Fruit fly (Drosophila melanogaster) whole organism, pupa: ENCODE data around the gene CtBP.

Experiments used
- CG10348 ChIP-seq: fragments of 200-800 bp; sonication (Bioruptor generic); IDR thresholded peaks from 2 replicates; pipeline ENCODE4 v1.3.6; 2022; ENCODE audit warnings: missing biosample characterization, missing genetic modification characterization
- CG12605 ChIP-seq: fragments of 200-800 bp; sonication (Bioruptor generic); IDR thresholded peaks from 2 replicates; pipeline ENCODE4 v1.3.6; 2022; ENCODE audit warnings: missing biosample characterization, missing genetic modification characterization
- CG13204 ChIP-seq: fragments of 200-800 bp; sonication (Bioruptor generic); optimal IDR thresholded peaks from 2 replicates; lab custom pipeline; 2018; ENCODE audit warnings: missing biosample characterization, mild to moderate bottlenecking, missing genetic modification characterization, moderate library complexity
- CG14655 ChIP-seq: fragments of 200-800 bp; sonication (Bioruptor generic); optimal IDR thresholded peaks from 3 replicates; lab custom pipeline; 2017; ENCODE audit warnings: mild to moderate bottlenecking, missing biosample characterization, missing genetic modification reagents, missing genetic modification characterization
- CG15710 ChIP-seq: fragments of 200-800 bp; sonication (Bioruptor generic); optimal IDR thresholded peaks from 2 replicates; lab custom pipeline; 2018; ENCODE audit warnings: missing biosample characterization, mild to moderate bottlenecking, missing genetic modification characterization, moderate library complexity
- CG17806 ChIP-seq: fragments of 200-800 bp; sonication (Bioruptor generic); optimal IDR thresholded peaks from 2 replicates; lab custom pipeline; 2018; ENCODE audit warnings: missing biosample characterization, mild to moderate bottlenecking, missing genetic modification characterization, moderate library complexity
- CG32121 ChIP-seq: fragments of 200-800 bp; sonication (Bioruptor generic); IDR thresholded peaks from 2 replicates; pipeline ENCODE4 v1.3.6; 2022; ENCODE audit warnings: missing biosample characterization, missing genetic modification characterization
- CG34367 ChIP-seq: fragments of 200-800 bp; sonication (Bioruptor generic); optimal IDR thresholded peaks from 2 replicates; lab custom pipeline; 2018; ENCODE audit warnings: missing biosample characterization, mild to moderate bottlenecking, missing genetic modification characterization
- CG4496 ChIP-seq: fragments of 200-800 bp; sonication (Bioruptor generic); IDR thresholded peaks from 3 replicates; pipeline ENCODE4 v1.3.6; 2022; ENCODE audit warnings: missing biosample characterization, missing genetic modification characterization
- CG8159 ChIP-seq: fragments of 200-800 bp; sonication (Bioruptor generic); optimal IDR thresholded peaks from 3 replicates; lab custom pipeline; 2018; ENCODE audit warnings: missing biosample characterization, mild to moderate bottlenecking, missing genetic modification characterization, moderate library complexity
- CG8301 ChIP-seq: fragments of 200-800 bp; sonication (Bioruptor generic); optimal IDR thresholded peaks from 2 replicates; lab custom pipeline; 2018; ENCODE audit warnings: missing biosample characterization, mild to moderate bottlenecking, missing genetic modification characterization
- CG9948 ChIP-seq: fragments of 200-800 bp; sonication (Bioruptor generic); optimal IDR thresholded peaks from 2 replicates; lab custom pipeline; 2018; ENCODE audit warnings: missing biosample characterization, mild to moderate bottlenecking, missing genetic modification characterization, moderate library complexity
- D1 ChIP-seq: fragments of 200-800 bp; sonication (Bioruptor generic); optimal IDR thresholded peaks from 2 replicates; lab custom pipeline; 2018; ENCODE audit warnings: missing biosample characterization, mild to moderate bottlenecking, missing genetic modification characterization, moderate library complexity
- EcR ChIP-seq: fragments of 200-800 bp; sonication (Bioruptor generic); optimal IDR thresholded peaks from 3 replicates; lab custom pipeline; 2019; ENCODE audit warnings: missing biosample characterization, missing genetic modification characterization, mild to moderate bottlenecking, moderate library complexity, missing genetic modification reagents
- Ets98B ChIP-seq: fragments of 200-800 bp; sonication (Bioruptor generic); IDR thresholded peaks from 2 replicates; pipeline ENCODE4 v1.3.6; 2022; ENCODE audit warnings: missing biosample characterization, missing genetic modification characterization
- Pif1A ChIP-seq: fragments of 200-800 bp; sonication (Bioruptor generic); optimal IDR thresholded peaks from 3 replicates; lab custom pipeline; 2016; ENCODE audit warnings: missing biosample characterization, missing genetic modification characterization
- Pif1B ChIP-seq: fragments of 200-800 bp; sonication (Bioruptor generic); optimal IDR thresholded peaks from 3 replicates; lab custom pipeline; 2016; ENCODE audit warnings: missing biosample characterization, missing genetic modification characterization
- Snoo ChIP-seq: fragments of 200-800 bp; sonication (Bioruptor generic); optimal IDR thresholded peaks from 3 replicates; lab custom pipeline; 2017; ENCODE audit warnings: missing biosample characterization, mild to moderate bottlenecking, missing genetic modification characterization, inconsistent platforms
- fd96Ca ChIP-seq: fragments of 200-800 bp; sonication (Bioruptor generic); IDR thresholded peaks from 3 replicates; pipeline ENCODE4 v1.3.6; 2022; ENCODE audit warnings: missing biosample characterization, missing genetic modification characterization
- gl ChIP-seq: fragments of 200-800 bp; sonication (Bioruptor generic); optimal IDR thresholded peaks from 2 replicates; lab custom pipeline; 2018; ENCODE audit warnings: missing biosample characterization, mild to moderate bottlenecking, missing genetic modification characterization
- rn ChIP-seq: fragments of 200-800 bp; sonication (Bioruptor generic); IDR thresholded peaks from 2 replicates; pipeline ENCODE4 v1.3.6; 2022; ENCODE audit warnings: missing biosample characterization, missing genetic modification characterization

CtBP gene

dm6 chr3R:12997550-12998233 lies 13.8 kb upstream of the CtBP start, which contains the start of the genes CG17327, CG44194 and CG7518:
Gene CG17327 (minus strand): TSS chr3R:12997726.
Gene CG44194 (minus strand): TSS chr3R:12997726.
Gene CG7518 (plus strand): TSS chr3R:12998089.
- TF ChIP-seq Ets98B (GFP tag; lab: Robert Waterston, UW) (0 out of 2 replicates have a peak, but pooled peaks have one; percentile 15), CG4496 (0 out of 3 replicates have a peak, but pooled peaks have one; percentile 11), CG17806 (tag; lab: Kevin White, UChicago) (no peak), CG8159 (tag; lab: Kevin White, UChicago) (no peak), CG10348 (GFP tag; lab: Robert Waterston, UW) (no peak)

DNA sequence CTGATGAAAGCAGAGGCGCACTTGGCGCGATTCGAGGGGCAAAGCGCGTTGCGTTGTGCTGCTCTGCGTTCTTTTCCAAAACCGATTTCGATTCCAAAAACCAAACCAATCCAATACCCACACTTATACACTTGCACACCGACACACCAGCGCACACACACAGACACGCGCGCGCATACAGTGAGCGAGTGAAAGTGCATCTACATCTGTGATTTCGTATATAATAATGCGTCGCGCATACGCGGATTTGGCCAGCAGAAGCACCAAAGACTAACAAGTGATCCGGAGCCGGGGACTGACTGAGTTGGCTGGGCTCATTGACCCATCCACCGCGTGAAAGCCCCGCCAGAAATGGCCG lies 13.2 kb upstream of the CtBP start:
- TF ChIP-seq EcR (GFP tag; lab: Kevin White, UChicago), result no peak
- no peak for TF ChIP-seq gl (tag; lab: Kevin White, UChicago)
- no peak for TF ChIP-seq CG34367 (tag; lab: Kevin White, UChicago)
- TF ChIP-seq CG12605 (GFP tag; lab: Robert Waterston, UW), result no peak
- TF ChIP-seq CG4496, result no peak; the same call in 2 of the 3 replicates
- TF ChIP-seq Snoo (tag; lab: Kevin White, UChicago), result no peak
- no peak for TF ChIP-seq CG10348 (GFP tag; lab: Robert Waterston, UW)
- TF ChIP-seq rn (GFP tag; lab: Robert Waterston, UW), result no peak
- TF ChIP-seq CG14655 (GFP tag; lab: Kevin White, UChicago), result no peak
- TF ChIP-seq Ets98B (GFP tag; lab: Robert Waterston, UW), result no peak
- no peak for TF ChIP-seq D1 (tag; lab: Kevin White, UChicago)
- TF ChIP-seq, all 21 proteins: peak for 0

DNA sequence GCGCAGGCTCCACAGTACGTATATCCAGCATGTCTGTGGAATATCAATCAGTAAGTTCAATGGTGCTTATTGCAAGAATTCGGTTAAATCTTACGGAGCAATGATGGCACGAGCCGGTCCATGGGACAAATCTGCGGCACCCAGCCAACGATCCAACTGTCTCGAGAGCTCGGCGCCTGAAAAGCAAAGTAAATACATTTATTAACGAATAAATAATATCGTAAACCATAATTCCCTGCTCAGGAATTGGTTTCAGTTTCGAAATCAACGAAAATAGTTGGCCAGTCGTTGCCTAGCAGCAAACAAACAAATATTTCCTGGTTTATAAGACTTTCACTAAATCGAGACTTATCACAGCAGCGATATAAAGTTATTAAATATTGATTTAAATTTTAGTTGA lies 1.9 kb upstream of the CtBP start, which contains the start of gene CG11656:
CG11656 (plus strand) TSS at position 301 of the 400 bp plus-strand sequence.
- no peak for TF ChIP-seq CG17806 (tag; lab: Kevin White, UChicago)
- no peak for TF ChIP-seq Pif1A
- no peak for TF ChIP-seq CG32121 (GFP tag; lab: Robert Waterston, UW)
- TF ChIP-seq fd96Ca, result no peak
- TF ChIP-seq CG10348 (GFP tag; lab: Robert Waterston, UW), result no peak
- no peak for TF ChIP-seq D1 (tag; lab: Kevin White, UChicago)
- TF ChIP-seq Ets98B (GFP tag; lab: Robert Waterston, UW), result no peak
- no peak for TF ChIP-seq CG8301
- TF ChIP-seq CG4496, result no peak
- no peak for TF ChIP-seq CG14655 (GFP tag; lab: Kevin White, UChicago)
- no peak for TF ChIP-seq Snoo (tag; lab: Kevin White, UChicago)

dm6 chr3R:13010905-13011620 lies 386 bp upstream of the CtBP start, which contains the start of gene CG8031:
Gene CG8031 (minus strand): TSS chr3R:13011310.
- TF ChIP-seq EcR (GFP tag; lab: Kevin White, UChicago) (peak; percentile 100), CG8159 (tag; lab: Kevin White, UChicago) (peak; percentile 99), Pif1A (no peak), CG4496 (0 out of 3 replicates have a peak, but pooled peaks have one; percentile 29), Ets98B (GFP tag; lab: Robert Waterston, UW) (peak; percentile 12; the same call in 1 of the 2 replicates)
- TF ChIP-seq, all 21 proteins: peak for 4

dm6 chr3R:13012351-13012750 lies 902 bp downstream of the CtBP start:
- TF ChIP-seq D1 (tag; lab: Kevin White, UChicago) (no peak), CG4496 (peak; percentile 91), CG13204 (GFP tag; lab: Kevin White, UChicago) (peak; percentile 47), CG32121 (GFP tag; lab: Robert Waterston, UW) (peak; percentile 91), CG10348 (GFP tag; lab: Robert Waterston, UW) (peak; percentile 48; the same call in 1 of the 2 replicates), CG15710 (peak; percentile 65), Snoo (tag; lab: Kevin White, UChicago) (peak; percentile 47), CG14655 (GFP tag; lab: Kevin White, UChicago) (no peak), gl (tag; lab: Kevin White, UChicago) (peak; percentile 58), fd96Ca (peak; percentile 90), Ets98B (GFP tag; lab: Robert Waterston, UW) (peak; percentile 89), CG12605 (GFP tag; lab: Robert Waterston, UW) (peak; percentile 73; the same call in 1 of the 2 replicates), Pif1B (GFP tag; lab: Kevin White, UChicago) (peak; percentile 63), rn (GFP tag; lab: Robert Waterston, UW) (peak; percentile 43; the same call in 1 of the 2 replicates), CG34367 (tag; lab: Kevin White, UChicago) (peak; percentile 53), CG17806 (tag; lab: Kevin White, UChicago) (peak; percentile 56), EcR (GFP tag; lab: Kevin White, UChicago) (peak; percentile 72), CG9948 (peak; percentile 47), CG8301 (peak; percentile 60), Pif1A (peak; percentile 75), CG8159 (tag; lab: Kevin White, UChicago) (peak; percentile 68)
- TF ChIP-seq, all 21 proteins: peak for 19
